Worm (Caenorhabditis elegans) whole organism, L4/young adult: ENCODE data around the gene adbp-1.

Source experiments
- W03F9.2 ChIP-seq: fragments of 150-350 bp; optimal IDR thresholded peaks from 2 replicates; lab custom pipeline; 2014; ENCODE audit warnings: missing biosample characterization, missing genetic modification characterization
- him-1 ChIP-seq: sonication (generic microtip); optimal IDR thresholded peaks from 2 replicates; lab custom pipeline; 2016; ENCODE audit warnings: missing genotype, missing genetic modification reagents, missing genetic modification characterization, missing compliant biosample characterization

- TF ChIP-seq him-1 (tag; lab: Kevin White, UChicago) (no peak), W03F9.2 (tag; lab: Kevin White, UChicago) (no peak)
Measured at ce11 chrII:11471916-11472315, 28.0 kb downstream of the adbp-1 start, which contains the start of gene mfn-1.
